2 fruit fly cellular contexts compared by ENCODE assay signal in genomic region chr3R:29494482-29494881, dm6.
TF ChIP-seq lines count a peak whose summit lies in the region.

Gene FipoQ, plus strand, starts transcription at chr3R:29494782.

- no peak for TF ChIP-seq CTCF in whole organism, embryonic (GFP tag; optimal IDR thresholded peaks at IDR 0.05; lab: Kevin White, UChicago)

TF ChIP-seq in whole organism, adult, 20 proteins besides CTCF, POLR2A, EP300 and RAD21:
- TF ChIP-seq kay (GFP tag; lab: Kevin White, UChicago; ENCODE audit: borderline replicate concordance) (no peak), pad (GFP tag; optimal IDR thresholded peaks at IDR 0.05; lab: Kevin White, UChicago) (peak; percentile 4), CG12768 (GFP tag; optimal IDR thresholded peaks at IDR 0.05; lab: Kevin White, UChicago) (no peak)

TF ChIP-seq in whole organism, embryonic, 481 proteins besides CTCF, POLR2A, EP300 and RAD21:
- no peak for TF ChIP-seq Ptx1 (GFP tag; IDR thresholded peaks at IDR 0.05; lab: Robert Waterston, UW)
- TF ChIP-seq Mes4 (GFP tag; optimal IDR thresholded peaks at IDR 0.05; lab: Kevin White, UChicago) = no peak
- no peak for TF ChIP-seq CG9797 (GFP tag; optimal IDR thresholded peaks at IDR 0.05; lab: Kevin White, UChicago)
- TF ChIP-seq Dbx (GFP tag; IDR thresholded peaks at IDR 0.05; lab: Robert Waterston, UW) = no peak
- TF ChIP-seq z (GFP tag; IDR thresholded peaks at IDR 0.05; lab: Robert Waterston, UW) = 0 out of 3 replicates have a peak, but pooled peaks have one; percentile 26
- no peak for TF ChIP-seq gcm (GFP tag; optimal IDR thresholded peaks at IDR 0.05; lab: Kevin White, UChicago)
- no peak for TF ChIP-seq CG12391 (tag; optimal IDR thresholded peaks at IDR 0.05; lab: Kevin White, UChicago)
- TF ChIP-seq ara (GFP tag; IDR thresholded peaks at IDR 0.05; lab: Robert Waterston, UW) = no peak
- no peak for TF ChIP-seq emc (GFP tag; optimal IDR thresholded peaks at IDR 0.05; lab: Kevin White, UChicago)
- no peak for TF ChIP-seq btn (GFP tag; optimal IDR thresholded peaks at IDR 0.05; lab: Kevin White, UChicago)
- 0 out of 2 replicates have a peak, but pooled peaks have one; percentile 39 for TF ChIP-seq tna (GFP tag; IDR thresholded peaks at IDR 0.05; lab: Robert Waterston, UW; ENCODE audit: partially characterized antibody)
- TF ChIP-seq CG12104 (GFP tag; optimal IDR thresholded peaks at IDR 0.05; lab: Kevin White, UChicago) = no peak
- no peak for TF ChIP-seq CG8765 (GFP tag; IDR thresholded peaks at IDR 0.05; lab: Robert Waterston, UW)
- TF ChIP-seq ash1 (GFP tag; optimal IDR thresholded peaks at IDR 0.05; lab: Kevin White, UChicago) = no peak
- 0 out of 3 replicates have a peak, but pooled peaks have one; percentile 9 for TF ChIP-seq vnd (GFP tag; IDR thresholded peaks at IDR 0.05; lab: Robert Waterston, UW; ENCODE audit: partially characterized antibody)
- TF ChIP-seq CG14710 (tag; optimal IDR thresholded peaks at IDR 0.05; lab: Kevin White, UChicago) = no peak
- no peak for TF ChIP-seq luna (GFP tag; optimal IDR thresholded peaks at IDR 0.05; lab: Kevin White, UChicago)
- no peak for TF ChIP-seq CG33213 (GFP tag; optimal IDR thresholded peaks at IDR 0.05; lab: Kevin White, UChicago)
- no peak for TF ChIP-seq CG18619 (GFP tag; optimal IDR thresholded peaks at IDR 0.05; lab: Kevin White, UChicago)
- no peak for TF ChIP-seq jumu (GFP tag; optimal IDR thresholded peaks at IDR 0.05; lab: Kevin White, UChicago)
- no peak for TF ChIP-seq CG1647 (GFP tag; optimal IDR thresholded peaks at IDR 0.05; lab: Kevin White, UChicago)
